Worm (Caenorhabditis elegans) whole organism, L1 larva: ENCODE measurements around the gene cest-7.

ENCODE experiments used
- aha-1 ChIP-seq: fragments of 150-350 bp; optimal IDR thresholded peaks from 2 replicates; lab custom pipeline; 2014; ENCODE audit warnings: missing biosample characterization, missing genetic modification characterization
- alr-1 ChIP-seq: fragments of 200-800 bp; sonication (Bioruptor generic); optimal IDR thresholded peaks from 2 replicates; lab custom pipeline; 2018; ENCODE audit warnings: borderline replicate concordance, mild to moderate bottlenecking, missing genetic modification characterization, missing compliant biosample characterization
- blmp-1 ChIP-seq: fragments of 150-350 bp; optimal IDR thresholded peaks from 2 replicates; lab custom pipeline; 2014; ENCODE audit warnings: missing biosample characterization, missing genetic modification characterization
- ceh-63 ChIP-seq: fragments of 200-800 bp; sonication (Bioruptor generic); optimal IDR thresholded peaks from 2 replicates; lab custom pipeline; 2018; ENCODE audit warnings: mild to moderate bottlenecking, missing genetic modification characterization, missing compliant biosample characterization
- ceh-90 ChIP-seq: sonication (generic microtip); optimal IDR thresholded peaks from 2 replicates; lab custom pipeline; 2016; ENCODE audit warnings: missing genetic modification characterization, missing compliant biosample characterization
- ces-1 ChIP-seq: fragments of 150-350 bp; optimal IDR thresholded peaks from 2 replicates; lab custom pipeline; 2014; ENCODE audit warnings: missing biosample characterization, missing genetic modification reagents, missing genetic modification characterization
- dpl-1 ChIP-seq, 3 experiments: fragments of 150-350 bp in 2 of 3; sonication (generic microtip) in 1 of 3; optimal IDR thresholded peaks; 2 replicates each; lab custom pipeline; 2014 to 2017; ENCODE audit warnings: missing biosample characterization in 3 of 3, missing genetic modification characterization in 3 of 3, missing genetic modification reagents in 3 of 3
- dsc-1 ChIP-seq: sonication (generic microtip); optimal IDR thresholded peaks from 2 replicates; lab custom pipeline; 2016; ENCODE audit warnings: mild to moderate bottlenecking, missing genetic modification characterization, missing compliant biosample characterization
- efl-1 ChIP-seq, 4 experiments: fragments of 150-350 bp; optimal IDR thresholded peaks in 3 of 4; peaks in 1 of 4; 1 replicate in 1 of 4; 2 replicates in 3 of 4; lab custom pipeline; 2014; ENCODE audit warnings: missing biosample characterization in 2 of 4, missing genetic modification characterization in 2 of 4, missing genetic modification reagents in 2 of 4
- efl-3 ChIP-seq: fragments of 200-800 bp; sonication (Bioruptor generic); optimal IDR thresholded peaks from 2 replicates; lab custom pipeline; 2018; ENCODE audit warnings: mild to moderate bottlenecking, missing genetic modification characterization, missing compliant biosample characterization
- egl-13 ChIP-seq: sonication (generic microtip); optimal IDR thresholded peaks from 2 replicates; lab custom pipeline; 2016; ENCODE audit warnings: missing genotype, missing genetic modification reagents, missing genetic modification characterization, missing compliant biosample characterization
- egl-27 ChIP-seq, 2 experiments: fragments of 150-350 bp in 1 of 2; sonication (generic microtip); optimal IDR thresholded peaks; 3 replicates each; lab custom pipeline; 2017 to 2018; ENCODE audit warnings: missing biosample characterization in 2 of 2, missing genetic modification characterization in 2 of 2, missing genetic modification reagents in 2 of 2
- elt-2 ChIP-seq: sonication (generic microtip); optimal IDR thresholded peaks from 2 replicates; lab custom pipeline; 2016; ENCODE audit warnings: missing genetic modification characterization, mild to moderate bottlenecking, inconsistent platforms, missing compliant biosample characterization, missing genetic modification reagents
- elt-3 ChIP-seq, 6 experiments: fragments of 150-350 bp in 1 of 6; sonication (generic microtip); optimal IDR thresholded peaks; 2 replicates each; lab custom pipeline; 2017 to 2018; ENCODE audit warnings: missing biosample characterization in 6 of 6, missing genetic modification characterization in 6 of 6, inconsistent platforms in 1 of 6
- fkh-8 ChIP-seq: sonication (generic microtip); optimal IDR thresholded peaks from 2 replicates; lab custom pipeline; 2016; ENCODE audit warnings: mild to moderate bottlenecking, missing genetic modification characterization, missing compliant biosample characterization
- fos-1 ChIP-seq: fragments of 150-350 bp; optimal IDR thresholded peaks from 2 replicates; lab custom pipeline; 2014; ENCODE audit warnings: missing biosample characterization, missing genetic modification characterization
- grh-1 ChIP-seq: fragments of 200-800 bp; sonication (Bioruptor generic); IDR thresholded peaks from 2 replicates; pipeline ENCODE4 v1.3.6; 2022; ENCODE audit warnings: missing genetic modification reagents, missing genetic modification characterization, missing compliant biosample characterization
- hpl-2 ChIP-seq: fragments of 150-350 bp; optimal IDR thresholded peaks from 2 replicates; lab custom pipeline; 2014; ENCODE audit warnings: missing biosample characterization, missing genetic modification reagents, missing genetic modification characterization
- irx-1 ChIP-seq: sonication (generic microtip); optimal IDR thresholded peaks from 2 replicates; lab custom pipeline; 2016; ENCODE audit warnings: missing genetic modification characterization, missing compliant biosample characterization
- isw-1 ChIP-seq: fragments of 200-800 bp; sonication (Bioruptor generic); IDR thresholded peaks from 2 replicates; pipeline ENCODE4 v1.3.6; 2022; ENCODE audit warnings: missing genetic modification characterization, missing compliant biosample characterization
- jun-1 ChIP-seq: fragments of 150-350 bp; optimal IDR thresholded peaks from 2 replicates; lab custom pipeline; 2014; ENCODE audit warnings: missing biosample characterization, missing genetic modification reagents, missing genetic modification characterization
- lin-14 ChIP-seq: fragments of 200-800 bp; sonication (Bioruptor generic); optimal IDR thresholded peaks from 2 replicates; lab custom pipeline; 2018; ENCODE audit warnings: mild to moderate bottlenecking, missing genetic modification characterization, moderate library complexity, missing compliant biosample characterization
- lin-35 ChIP-seq, 2 experiments: fragments of 150-350 bp; optimal IDR thresholded peaks; 2 replicates each; lab custom pipeline; 2014; ENCODE audit warnings: missing biosample characterization in 2 of 2, missing genetic modification characterization in 2 of 2, missing genetic modification reagents in 2 of 2
- lin-39 ChIP-seq: fragments of 150-350 bp; optimal IDR thresholded peaks from 2 replicates; lab custom pipeline; 2014; ENCODE audit warnings: missing biosample characterization, missing genetic modification reagents, missing genetic modification characterization
- lsy-2 ChIP-seq, 2 experiments: fragments of 150-350 bp; optimal IDR thresholded peaks; 2 replicates each; lab custom pipeline; 2014; ENCODE audit warnings: missing biosample characterization in 2 of 2, missing genetic modification characterization in 2 of 2
- mep-1 ChIP-seq: fragments of 150-350 bp; optimal IDR thresholded peaks from 2 replicates; lab custom pipeline; 2014; ENCODE audit warnings: missing biosample characterization, missing genetic modification characterization
- nhr-11 ChIP-seq: fragments of 150-350 bp; optimal IDR thresholded peaks from 2 replicates; lab custom pipeline; 2014; ENCODE audit warnings: missing biosample characterization, missing genetic modification characterization
- nhr-12 ChIP-seq: sonication (generic microtip); optimal IDR thresholded peaks from 2 replicates; lab custom pipeline; 2017; ENCODE audit warnings: missing biosample characterization, missing genetic modification characterization
- nhr-20 ChIP-seq: sonication (generic microtip); optimal IDR thresholded peaks from 2 replicates; lab custom pipeline; 2016; ENCODE audit warnings: mild to moderate bottlenecking, missing genetic modification characterization, missing compliant biosample characterization
- nhr-47 ChIP-seq: sonication (generic microtip); optimal IDR thresholded peaks from 2 replicates; lab custom pipeline; 2016; ENCODE audit warnings: mild to moderate bottlenecking, missing genetic modification characterization, moderate library complexity, missing compliant biosample characterization
- nhr-71 ChIP-seq: sonication (generic microtip); optimal IDR thresholded peaks from 2 replicates; lab custom pipeline; 2016; ENCODE audit warnings: mild to moderate bottlenecking, missing genetic modification characterization, moderate library complexity, missing compliant biosample characterization
- nhr-76 ChIP-seq: sonication (generic microtip); optimal IDR thresholded peaks from 2 replicates; lab custom pipeline; 2017; ENCODE audit warnings: missing biosample characterization, missing genetic modification characterization
- nhr-85 ChIP-seq: sonication (generic microtip); peaks from one replicate; lab custom pipeline; 2016; ENCODE audit warnings: missing genetic modification characterization, inconsistent platforms, missing compliant biosample characterization
- nhr-90 ChIP-seq: sonication (generic microtip); optimal IDR thresholded peaks from 2 replicates; lab custom pipeline; 2016; ENCODE audit warnings: mild to moderate bottlenecking, missing genetic modification characterization, missing compliant biosample characterization; ENCODE audit not compliant: poor library complexity
- pqm-1 ChIP-seq: sonication (generic microtip); optimal IDR thresholded peaks from 3 replicates; lab custom pipeline; 2017; ENCODE audit warnings: missing biosample characterization, missing genetic modification characterization
- sox-4 ChIP-seq: sonication (generic microtip); optimal IDR thresholded peaks from 2 replicates; lab custom pipeline; 2016; ENCODE audit warnings: missing genetic modification characterization, missing compliant biosample characterization
- sptf-1 ChIP-seq: fragments of 150-350 bp; optimal IDR thresholded peaks from 2 replicates; lab custom pipeline; 2014; ENCODE audit warnings: missing biosample characterization, missing genetic modification characterization
- swsn-7 ChIP-seq: sonication (generic microtip); optimal IDR thresholded peaks from 2 replicates; lab custom pipeline; 2016; ENCODE audit warnings: missing genetic modification characterization, missing compliant biosample characterization
- unc-30 ChIP-seq: sonication (generic microtip); optimal IDR thresholded peaks from 2 replicates; lab custom pipeline; 2017; ENCODE audit warnings: missing biosample characterization, missing genetic modification characterization
- unc-86 ChIP-seq: sonication (generic microtip); optimal IDR thresholded peaks from 2 replicates; lab custom pipeline; 2016; ENCODE audit warnings: missing genetic modification characterization, missing compliant biosample characterization
- vab-15 ChIP-seq: sonication (generic microtip); optimal IDR thresholded peaks from 2 replicates; lab custom pipeline; 2017; ENCODE audit warnings: missing genotype, mild to moderate bottlenecking, missing genetic modification characterization, missing compliant biosample characterization

The cest-7 gene

ce11 chrX:12207078-12207477, 22.7 kb upstream of the cest-7 start (continued):
- TF ChIP-seq elt-3 (tag; optimal IDR thresholded peaks at IDR 0.05; lab: Kevin White, UChicago) (no peak), aha-1 (tag; lab: Kevin White, UChicago) (no peak), sox-4 (no peak), egl-27 (tag; optimal IDR thresholded peaks at IDR 0.05; lab: Kevin White, UChicago) (no peak), isw-1 (GFP tag; lab: Robert Waterston, UW) (no peak), ceh-90 (no peak), nhr-76 (tag; lab: Kevin White, UChicago) (no peak), nhr-12 (tag; lab: Kevin White, UChicago) (no peak)
- TF ChIP-seq, all 84 proteins: peak for 9

- TF ChIP-seq dpl-1 (GFP tag; optimal IDR thresholded peaks at IDR 0.05; lab: Kevin White, UChicago), result no peak
- no peak for TF ChIP-seq sptf-1
- TF ChIP-seq unc-30, result no peak
- no peak for TF ChIP-seq alr-1 (tag; lab: Kevin White, UChicago)
- TF ChIP-seq dsc-1 (tag; lab: Kevin White, UChicago), result peak; percentile 90
- TF ChIP-seq egl-13, result peak; percentile 59
- peak; percentile 61 for TF ChIP-seq nhr-71 (tag; lab: Kevin White, UChicago)
- TF ChIP-seq efl-1 (optimal IDR thresholded peaks at IDR 0.05; lab: Kevin White, UChicago), result no peak
- TF ChIP-seq efl-1 (GFP tag; optimal IDR thresholded peaks at IDR 0.05 in 1 of 2; lab: Kevin White, UChicago), result peak in 1 of 2 experiments; percentile 59
- TF ChIP-seq unc-86, result peak; percentile 28
- TF ChIP-seq jun-1 (tag; lab: Kevin White, UChicago), result no peak
- no peak for TF ChIP-seq grh-1 (GFP tag; lab: Robert Waterston, UW)
- no peak for TF ChIP-seq nhr-90 (tag; lab: Kevin White, UChicago)
- TF ChIP-seq efl-3 (GFP tag; lab: Kevin White, UChicago), result no peak
- TF ChIP-seq fkh-8 (tag; lab: Kevin White, UChicago), result peak; percentile 61
- no peak for TF ChIP-seq lin-35 (GFP tag; optimal IDR thresholded peaks at IDR 0.05; lab: Kevin White, UChicago)
- peak; percentile 25 for TF ChIP-seq pqm-1 (tag; lab: Kevin White, UChicago)
- peak; percentile 21 for TF ChIP-seq vab-15 (tag; lab: Kevin White, UChicago)
- no peak for TF ChIP-seq mep-1
- TF ChIP-seq lin-14 (GFP tag; lab: Kevin White, UChicago), result peak; percentile 51
- TF ChIP-seq elt-2 (tag; lab: Kevin White, UChicago), result peak; percentile 19
- peak; percentile 17 for TF ChIP-seq nhr-11
- TF ChIP-seq swsn-7, result no peak
- TF ChIP-seq nhr-20 (tag; lab: Kevin White, UChicago), result peak; percentile 7
- peak; percentile 32 for TF ChIP-seq lin-39 (tag; lab: Kevin White, UChicago)
- TF ChIP-seq blmp-1, result peak; percentile 40
- peak; percentile 22 for TF ChIP-seq irx-1 (tag; lab: Kevin White, UChicago)
- peak in 1 of 2 experiments; percentile 22 for TF ChIP-seq lsy-2 (tag; optimal IDR thresholded peaks at IDR 0.05; lab: Kevin White, UChicago)
- TF ChIP-seq nhr-47, result peak; percentile 49
- no peak for TF ChIP-seq ces-1 (GFP tag; lab: Kevin White, UChicago)
- TF ChIP-seq nhr-85 (tag; lab: Kevin White, UChicago), result peak; percentile 79
- TF ChIP-seq hpl-2, result no peak
- peak; percentile 71 for TF ChIP-seq ceh-63
- no peak for TF ChIP-seq fos-1 (tag; lab: Kevin White, UChicago)
Measured at ce11 chrX:12210145-12211032, 19.4 kb upstream of the cest-7 start.
